Fruit fly (Drosophila melanogaster) whole organism, embryonic: ENCODE measurements around the gene CG2691.
A peak's percentile ranks its signal among the peaks of the same experiment; 100 is the strongest.

Experiments used
- B-H2 ChIP-seq: fragments of 200-800 bp; sonication (Bioruptor generic); optimal IDR thresholded peaks from 2 replicates; lab custom pipeline; 2018; ENCODE audit warnings: missing biosample characterization, mild to moderate bottlenecking, missing genetic modification characterization
- Bteb2 ChIP-seq: fragments of 200-800 bp; sonication (Bioruptor generic); optimal IDR thresholded peaks from 2 replicates; lab custom pipeline; 2016; ENCODE audit warnings: missing biosample characterization, missing genetic modification characterization
- CG11560 ChIP-seq: fragments of 200-800 bp; sonication (Bioruptor generic); IDR thresholded peaks from 3 replicates; pipeline ENCODE4 v1.3.6; 2022; ENCODE audit warnings: missing biosample characterization, missing genetic modification characterization
- CG12236 ChIP-seq: fragments of 200-800 bp; sonication (Bioruptor generic); optimal IDR thresholded peaks from 2 replicates; lab custom pipeline; 2016; ENCODE audit warnings: missing biosample characterization, missing genetic modification characterization
- CG13287 ChIP-seq: fragments of 200-800 bp; sonication (Bioruptor generic); IDR thresholded peaks from 2 replicates; pipeline ENCODE4 v1.3.6; 2022; ENCODE audit warnings: missing biosample characterization, missing genetic modification characterization; ENCODE audit not compliant: partially characterized antibody
- CG15269 ChIP-seq: fragments of 200-800 bp; sonication (Bioruptor generic); optimal IDR thresholded peaks from 2 replicates; lab custom pipeline; 2018; ENCODE audit warnings: missing biosample characterization, mild to moderate bottlenecking, missing genetic modification characterization, moderate library complexity
- CG17186 ChIP-seq: fragments of 200-800 bp; sonication (Bioruptor generic); optimal IDR thresholded peaks from 3 replicates; lab custom pipeline; 2017; ENCODE audit warnings: missing biosample characterization, missing genetic modification reagents, missing genetic modification characterization
- CG17612 ChIP-seq: fragments of 200-800 bp; sonication (Bioruptor generic); IDR thresholded peaks from 2 replicates; pipeline ENCODE4 v1.3.6; 2022; ENCODE audit warnings: missing biosample characterization, missing genetic modification characterization
- CG31441 ChIP-seq: fragments of 200-800 bp; sonication (Bioruptor generic); IDR thresholded peaks from 2 replicates; pipeline ENCODE4 v1.3.6; 2022; ENCODE audit warnings: missing biosample characterization, missing genetic modification characterization
- CG33557 ChIP-seq: fragments of 200-800 bp; sonication (Bioruptor generic); optimal IDR thresholded peaks from 2 replicates; lab custom pipeline; 2019; ENCODE audit warnings: missing biosample characterization, mild to moderate bottlenecking, missing genetic modification characterization, moderate library complexity
- CG3726 ChIP-seq: fragments of 200-800 bp; sonication (Bioruptor generic); IDR thresholded peaks from 3 replicates; pipeline ENCODE4, ENCODE4 v1.3.6; 2022; ENCODE audit warnings: missing biosample characterization, missing genetic modification characterization
- CG3847 ChIP-seq: fragments of 200-800 bp; sonication (Bioruptor generic); IDR thresholded peaks from 2 replicates; pipeline ENCODE4 v1.3.6; 2022; ENCODE audit warnings: missing biosample characterization, missing genetic modification characterization
- CG43689 ChIP-seq: fragments of 200-800 bp; sonication (Bioruptor generic); IDR thresholded peaks from 2 replicates; pipeline ENCODE4 v1.3.6; 2022; ENCODE audit warnings: missing biosample characterization, missing genetic modification characterization
- CG7556 ChIP-seq: fragments of 200-800 bp; sonication (Bioruptor generic); optimal IDR thresholded peaks from 2 replicates; lab custom pipeline; 2017; ENCODE audit warnings: missing biosample characterization, mild to moderate bottlenecking, missing genetic modification characterization
- CG7987 ChIP-seq: fragments of 200-800 bp; sonication (Bioruptor generic); optimal IDR thresholded peaks from 2 replicates; lab custom pipeline; 2018; ENCODE audit warnings: missing biosample characterization, mild to moderate bottlenecking, missing genetic modification characterization, moderate library complexity
- CG8281 ChIP-seq: fragments of 200-800 bp; sonication (Bioruptor generic); optimal IDR thresholded peaks from 2 replicates; lab custom pipeline; 2018; ENCODE audit warnings: missing biosample characterization, mild to moderate bottlenecking, missing genetic modification characterization, moderate library complexity
- CG8924 ChIP-seq: fragments of 200-800 bp; optimal IDR thresholded peaks from 3 replicates; lab custom pipeline; 2019; ENCODE audit warnings: missing biosample characterization, mild to moderate bottlenecking, missing genetic modification characterization, moderate library complexity
- CG9727 ChIP-seq: fragments of 200-800 bp; sonication (Bioruptor generic); optimal IDR thresholded peaks from 3 replicates; lab custom pipeline; 2017; ENCODE audit warnings: missing biosample characterization, mild to moderate bottlenecking, missing genetic modification characterization
- CG9876 ChIP-seq: fragments of 200-800 bp; sonication (Bioruptor generic); optimal IDR thresholded peaks from 2 replicates; lab custom pipeline; 2016; ENCODE audit warnings: missing biosample characterization, missing genetic modification characterization
- Camta ChIP-seq: fragments of 200-800 bp; sonication (Bioruptor generic); optimal IDR thresholded peaks from 2 replicates; lab custom pipeline; 2016; ENCODE audit warnings: missing biosample characterization, missing genetic modification characterization
- CrebB ChIP-seq: fragments of 200-800 bp; sonication (Bioruptor generic); optimal IDR thresholded peaks from 3 replicates; lab custom pipeline; 2018; ENCODE audit warnings: missing biosample characterization, mild to moderate bottlenecking, missing genetic modification characterization
- Dad ChIP-seq: fragments of 200-800 bp; sonication (Bioruptor generic); optimal IDR thresholded peaks from 3 replicates; lab custom pipeline; 2016; ENCODE audit warnings: missing biosample characterization, missing genetic modification characterization
- Dek ChIP-seq: fragments of 200-800 bp; sonication (Bioruptor generic); optimal IDR thresholded peaks from 3 replicates; lab custom pipeline; 2019; ENCODE audit warnings: missing biosample characterization, mild to moderate bottlenecking, missing genetic modification characterization, moderate library complexity
- Doc2 ChIP-seq: fragments of 200-800 bp; sonication (Bioruptor generic); IDR thresholded peaks from 2 replicates; pipeline ENCODE4 v1.3.6; 2022; ENCODE audit warnings: missing biosample characterization, missing genetic modification characterization
- E2f2 ChIP-seq: fragments of 200-800 bp; sonication (Bioruptor generic); IDR thresholded peaks from 2 replicates; pipeline ENCODE4 v1.3.6; 2022; ENCODE audit warnings: missing biosample characterization, missing genetic modification characterization
- Gsc ChIP-seq: fragments of 200-800 bp; sonication (Bioruptor generic); IDR thresholded peaks from 2 replicates; pipeline ENCODE4 v1.3.6; 2022; ENCODE audit warnings: missing biosample characterization, missing genetic modification characterization
- Hsf ChIP-seq: fragments of 200-800 bp; sonication (Bioruptor generic); optimal IDR thresholded peaks from 3 replicates; lab custom pipeline; 2016; ENCODE audit warnings: missing biosample characterization, missing genetic modification characterization
- Mes4 ChIP-seq: fragments of 200-800 bp; sonication (Bioruptor generic); optimal IDR thresholded peaks from 2 replicates; lab custom pipeline; 2016; ENCODE audit warnings: missing biosample characterization, missing genetic modification characterization
- Ravus ChIP-seq: fragments of 200-800 bp; sonication (Bioruptor generic); IDR thresholded peaks from 2 replicates; pipeline ENCODE4 v1.3.6; 2022; ENCODE audit warnings: missing biosample characterization, missing genetic modification characterization
- Six4 ChIP-seq: fragments of 200-800 bp; sonication (Bioruptor generic); optimal IDR thresholded peaks from 2 replicates; lab custom pipeline; 2016; ENCODE audit warnings: missing biosample characterization, missing genetic modification characterization
- Sox102F ChIP-seq: fragments of 200-800 bp; sonication (Bioruptor generic); optimal IDR thresholded peaks from 2 replicates; lab custom pipeline; 2018; ENCODE audit warnings: missing biosample characterization, mild to moderate bottlenecking, missing genetic modification characterization, moderate library complexity
- Trl ChIP-seq, 3 experiments: fragments of >200 bp in 2 of 3; fragments of 200-800 bp in 1 of 3; sonication (Bioruptor generic) in 1 of 3; optimal IDR thresholded peaks; 2 replicates in 1 of 3; 3 replicates in 2 of 3; lab custom pipeline; 2016 to 2017; ENCODE audit warnings: missing biosample characterization in 1 of 3, missing genetic modification characterization in 1 of 3
- Usf ChIP-seq: fragments of 200-800 bp; sonication (Bioruptor generic); optimal IDR thresholded peaks from 2 replicates; lab custom pipeline; 2017; ENCODE audit warnings: missing genotype, missing biosample characterization, missing genetic modification characterization
- Vsx1 ChIP-seq: fragments of 200-800 bp; sonication (Bioruptor generic); optimal IDR thresholded peaks from 2 replicates; lab custom pipeline; 2017; ENCODE audit warnings: missing biosample characterization, mild to moderate bottlenecking, missing genetic modification characterization, missing genetic modification reagents
- br ChIP-seq: fragments of >200 bp; optimal IDR thresholded peaks from 2 replicates; lab custom pipeline; 2017
- chn ChIP-seq: fragments of 200-800 bp; sonication (Bioruptor generic); optimal IDR thresholded peaks from 2 replicates; lab custom pipeline; 2016; ENCODE audit warnings: missing biosample characterization, missing genetic modification characterization
- cwo ChIP-seq: fragments of 200-800 bp; sonication (Bioruptor generic); optimal IDR thresholded peaks from 3 replicates; lab custom pipeline; 2017; ENCODE audit warnings: missing biosample characterization, missing genetic modification characterization, mild to moderate bottlenecking, moderate library complexity, missing genetic modification reagents
- dimm ChIP-seq: fragments of 200-800 bp; sonication (Bioruptor generic); IDR thresholded peaks from 2 replicates; pipeline ENCODE4 v1.3.6; 2022; ENCODE audit warnings: missing biosample characterization, missing genetic modification characterization
- dm ChIP-seq: fragments of 200-800 bp; sonication (Bioruptor generic); optimal IDR thresholded peaks from 3 replicates; lab custom pipeline; 2016; ENCODE audit warnings: missing biosample characterization, missing genetic modification characterization
- gro ChIP-seq: fragments of 200-800 bp; sonication (Bioruptor generic); optimal IDR thresholded peaks from 2 replicates; lab custom pipeline; 2016; ENCODE audit warnings: missing biosample characterization, missing genetic modification characterization
- gsb ChIP-seq: fragments of 200-800 bp; sonication (Bioruptor generic); IDR thresholded peaks from 2 replicates; pipeline ENCODE4 v1.3.6; 2022; ENCODE audit warnings: missing biosample characterization, missing genetic modification characterization
- gt ChIP-seq: fragments of 200-800 bp; sonication (Bioruptor generic); IDR thresholded peaks from 2 replicates; pipeline ENCODE4 v1.3.6; 2022; ENCODE audit warnings: missing biosample characterization, missing genetic modification characterization
- hbn ChIP-seq: fragments of 200-800 bp; sonication (Bioruptor generic); IDR thresholded peaks from 2 replicates; pipeline ENCODE4 v1.3.6; 2022; ENCODE audit warnings: missing biosample characterization, missing genetic modification characterization; ENCODE audit not compliant: partially characterized antibody
- kah ChIP-seq: fragments of 200-800 bp; sonication (Bioruptor generic); optimal IDR thresholded peaks from 2 replicates; lab custom pipeline; 2018; ENCODE audit warnings: missing biosample characterization, mild to moderate bottlenecking, missing genetic modification characterization
- org-1 ChIP-seq: fragments of 200-800 bp; sonication (Bioruptor generic); optimal IDR thresholded peaks from 2 replicates; lab custom pipeline; 2017; ENCODE audit warnings: missing biosample characterization, missing genetic modification characterization
- pros ChIP-seq: fragments of 200-800 bp; sonication (Bioruptor generic); optimal IDR thresholded peaks from 3 replicates; lab custom pipeline; 2019; ENCODE audit warnings: missing biosample characterization, mild to moderate bottlenecking, missing genetic modification characterization, moderate library complexity
- ranshi ChIP-seq: fragments of 200-800 bp; sonication (Bioruptor generic); IDR thresholded peaks from 2 replicates; pipeline ENCODE4 v1.3.6; 2022; ENCODE audit warnings: missing biosample characterization, missing genetic modification characterization
- sc ChIP-seq, 3 experiments: fragments of >200 bp in 2 of 3; fragments of 200-800 bp in 1 of 3; sonication (Bioruptor generic) in 1 of 3; optimal IDR thresholded peaks; 2 replicates in 2 of 3; 3 replicates in 1 of 3; lab custom pipeline; 2017; ENCODE audit warnings: mild to moderate bottlenecking in 1 of 3, missing biosample characterization in 1 of 3, missing genetic modification characterization in 1 of 3, missing genetic modification reagents in 1 of 3
- sim ChIP-seq: fragments of 200-800 bp; sonication (Bioruptor generic); IDR thresholded peaks from 2 replicates; pipeline ENCODE4 v1.3.6; 2022; ENCODE audit warnings: missing biosample characterization, missing genetic modification characterization
- twi ChIP-seq: fragments of 200-800 bp; optimal IDR thresholded peaks from 2 replicates; lab custom pipeline; 2019; ENCODE audit warnings: missing biosample characterization, mild to moderate bottlenecking, missing genetic modification characterization, moderate library complexity
- wek ChIP-seq: fragments of 200-800 bp; sonication (Bioruptor generic); optimal IDR thresholded peaks from 3 replicates; lab custom pipeline; 2018; ENCODE audit warnings: missing biosample characterization, mild to moderate bottlenecking, missing genetic modification characterization, moderate library complexity

Gene CG2691

dm6 chrX:13630290-13630900 lies 6.2 kb upstream of the CG2691 start (continued):
- no peak for TF ChIP-seq CG33557
- no peak for TF ChIP-seq gsb
- TF ChIP-seq CG17612 (GFP tag; lab: Robert Waterston, UW): no peak
- no peak for TF ChIP-seq CG8924 (tag; lab: Kevin White, UChicago)
- TF ChIP-seq Bteb2 (GFP tag; lab: Kevin White, UChicago): no peak
- TF ChIP-seq Gsc (GFP tag; lab: Robert Waterston, UW): no peak
- peak; percentile 38 for TF ChIP-seq Sox102F (GFP tag; lab: Kevin White, UChicago)
- TF ChIP-seq sc (optimal IDR thresholded peaks at IDR 0.05; lab: Kevin White, UChicago): no peak
- no peak for TF ChIP-seq sc (GFP tag; optimal IDR thresholded peaks at IDR 0.05; lab: Kevin White, UChicago)
- no peak for TF ChIP-seq pros (GFP tag; lab: Kevin White, UChicago)
- TF ChIP-seq gro (GFP tag; lab: Kevin White, UChicago): no peak
- no peak for TF ChIP-seq hbn (GFP tag; lab: Robert Waterston, UW)
- no peak for TF ChIP-seq CG17186 (GFP tag; lab: Kevin White, UChicago)
- TF ChIP-seq CG7556 (GFP tag; lab: Kevin White, UChicago): no peak
- TF ChIP-seq Doc2 (GFP tag; lab: Robert Waterston, UW): no peak
- TF ChIP-seq wek (GFP tag; lab: Kevin White, UChicago): no peak
- TF ChIP-seq gt (GFP tag; lab: Robert Waterston, UW): no peak
- no peak for TF ChIP-seq CG12236 (GFP tag; lab: Kevin White, UChicago)
- no peak for TF ChIP-seq Dad (GFP tag; lab: Kevin White, UChicago)
- no peak for TF ChIP-seq CG43689 (GFP tag; lab: Robert Waterston, UW)
- TF ChIP-seq ranshi: no peak
- no peak for TF ChIP-seq cwo (GFP tag; lab: Kevin White, UChicago)
- TF ChIP-seq org-1: peak; percentile 14
- 0 out of 3 replicates have a peak, but pooled peaks have one; percentile 31 for TF ChIP-seq CG3726 (GFP tag; lab: Robert Waterston, UW)
- no peak for TF ChIP-seq br (lab: Kevin White, UChicago)
- TF ChIP-seq Vsx1 (GFP tag; lab: Kevin White, UChicago): no peak
- no peak for TF ChIP-seq CG8281 (tag; lab: Kevin White, UChicago)
- TF ChIP-seq sim: no peak
- TF ChIP-seq CG7987 (GFP tag; lab: Kevin White, UChicago): no peak
- TF ChIP-seq kah (GFP tag; lab: Kevin White, UChicago): no peak
- TF ChIP-seq dm (GFP tag; lab: Kevin White, UChicago): no peak
- TF ChIP-seq CG13287 (GFP tag; lab: Robert Waterston, UW): no peak
- peak; percentile 17 for TF ChIP-seq chn (GFP tag; lab: Kevin White, UChicago)
- peak; percentile 11 for TF ChIP-seq Camta (GFP tag; lab: Kevin White, UChicago)
- peak; percentile 14 for TF ChIP-seq CG9727
- no peak for TF ChIP-seq dimm (GFP tag; lab: Robert Waterston, UW)
- no peak for TF ChIP-seq E2f2 (GFP tag; lab: Robert Waterston, UW)
- TF ChIP-seq CG3847: no peak
- no peak for TF ChIP-seq Ravus
- TF ChIP-seq Trl (optimal IDR thresholded peaks at IDR 0.05; lab: Kevin White, UChicago): no peak
- TF ChIP-seq Trl (GFP tag; optimal IDR thresholded peaks at IDR 0.05; lab: Kevin White, UChicago): no peak
- peak; percentile 38; the same call in 1 of the 2 replicates for TF ChIP-seq CG31441 (GFP tag; lab: Robert Waterston, UW)
- TF ChIP-seq twi (tag; lab: Kevin White, UChicago): no peak
- TF ChIP-seq CG11560 (tag; lab: Robert Waterston, UW): no peak
- TF ChIP-seq B-H2 (GFP tag; lab: Kevin White, UChicago): no peak
- no peak for TF ChIP-seq Mes4 (GFP tag; lab: Kevin White, UChicago)
- TF ChIP-seq Usf (GFP tag; lab: Kevin White, UChicago): no peak
- TF ChIP-seq Dek: no peak
- no peak for TF ChIP-seq CG15269 (tag; lab: Kevin White, UChicago)
- TF ChIP-seq Hsf (GFP tag; lab: Kevin White, UChicago): peak; percentile 7
- TF ChIP-seq CG9876 (GFP tag; lab: Kevin White, UChicago): no peak
- no peak for TF ChIP-seq Six4 (GFP tag; lab: Kevin White, UChicago)
- TF ChIP-seq CrebB (tag; lab: Kevin White, UChicago): no peak
